Fruit fly (Drosophila melanogaster) whole organism, pupa: Measurements from ENCODE around the gene CG13449.

Experiments used
- CG12605 ChIP-seq: fragments of 200-800 bp; sonication (Bioruptor generic); IDR thresholded peaks from 2 replicates; pipeline ENCODE4 v1.3.6; 2022; ENCODE audit warnings: missing biosample characterization, missing genetic modification characterization
- CG13204 ChIP-seq: fragments of 200-800 bp; sonication (Bioruptor generic); optimal IDR thresholded peaks from 2 replicates; lab custom pipeline; 2018; ENCODE audit warnings: missing biosample characterization, mild to moderate bottlenecking, missing genetic modification characterization, moderate library complexity
- CG14655 ChIP-seq: fragments of 200-800 bp; sonication (Bioruptor generic); optimal IDR thresholded peaks from 3 replicates; lab custom pipeline; 2017; ENCODE audit warnings: mild to moderate bottlenecking, missing biosample characterization, missing genetic modification reagents, missing genetic modification characterization
- CG15710 ChIP-seq: fragments of 200-800 bp; sonication (Bioruptor generic); optimal IDR thresholded peaks from 2 replicates; lab custom pipeline; 2018; ENCODE audit warnings: missing biosample characterization, mild to moderate bottlenecking, missing genetic modification characterization, moderate library complexity
- CG17806 ChIP-seq: fragments of 200-800 bp; sonication (Bioruptor generic); optimal IDR thresholded peaks from 2 replicates; lab custom pipeline; 2018; ENCODE audit warnings: missing biosample characterization, mild to moderate bottlenecking, missing genetic modification characterization, moderate library complexity
- CG32121 ChIP-seq: fragments of 200-800 bp; sonication (Bioruptor generic); IDR thresholded peaks from 2 replicates; pipeline ENCODE4 v1.3.6; 2022; ENCODE audit warnings: missing biosample characterization, missing genetic modification characterization
- CG4496 ChIP-seq: fragments of 200-800 bp; sonication (Bioruptor generic); IDR thresholded peaks from 3 replicates; pipeline ENCODE4 v1.3.6; 2022; ENCODE audit warnings: missing biosample characterization, missing genetic modification characterization
- CG8159 ChIP-seq: fragments of 200-800 bp; sonication (Bioruptor generic); optimal IDR thresholded peaks from 3 replicates; lab custom pipeline; 2018; ENCODE audit warnings: missing biosample characterization, mild to moderate bottlenecking, missing genetic modification characterization, moderate library complexity
- CG8301 ChIP-seq: fragments of 200-800 bp; sonication (Bioruptor generic); optimal IDR thresholded peaks from 2 replicates; lab custom pipeline; 2018; ENCODE audit warnings: missing biosample characterization, mild to moderate bottlenecking, missing genetic modification characterization
- CG9948 ChIP-seq: fragments of 200-800 bp; sonication (Bioruptor generic); optimal IDR thresholded peaks from 2 replicates; lab custom pipeline; 2018; ENCODE audit warnings: missing biosample characterization, mild to moderate bottlenecking, missing genetic modification characterization, moderate library complexity
- D1 ChIP-seq: fragments of 200-800 bp; sonication (Bioruptor generic); optimal IDR thresholded peaks from 2 replicates; lab custom pipeline; 2018; ENCODE audit warnings: missing biosample characterization, mild to moderate bottlenecking, missing genetic modification characterization, moderate library complexity
- EcR ChIP-seq: fragments of 200-800 bp; sonication (Bioruptor generic); optimal IDR thresholded peaks from 3 replicates; lab custom pipeline; 2019; ENCODE audit warnings: missing biosample characterization, missing genetic modification characterization, mild to moderate bottlenecking, moderate library complexity, missing genetic modification reagents
- Ets98B ChIP-seq: fragments of 200-800 bp; sonication (Bioruptor generic); IDR thresholded peaks from 2 replicates; pipeline ENCODE4 v1.3.6; 2022; ENCODE audit warnings: missing biosample characterization, missing genetic modification characterization
- Pif1A ChIP-seq: fragments of 200-800 bp; sonication (Bioruptor generic); optimal IDR thresholded peaks from 3 replicates; lab custom pipeline; 2016; ENCODE audit warnings: missing biosample characterization, missing genetic modification characterization
- Pif1B ChIP-seq: fragments of 200-800 bp; sonication (Bioruptor generic); optimal IDR thresholded peaks from 3 replicates; lab custom pipeline; 2016; ENCODE audit warnings: missing biosample characterization, missing genetic modification characterization
- Snoo ChIP-seq: fragments of 200-800 bp; sonication (Bioruptor generic); optimal IDR thresholded peaks from 3 replicates; lab custom pipeline; 2017; ENCODE audit warnings: missing biosample characterization, mild to moderate bottlenecking, missing genetic modification characterization, inconsistent platforms
- gl ChIP-seq: fragments of 200-800 bp; sonication (Bioruptor generic); optimal IDR thresholded peaks from 2 replicates; lab custom pipeline; 2018; ENCODE audit warnings: missing biosample characterization, mild to moderate bottlenecking, missing genetic modification characterization
- rn ChIP-seq: fragments of 200-800 bp; sonication (Bioruptor generic); IDR thresholded peaks from 2 replicates; pipeline ENCODE4 v1.3.6; 2022; ENCODE audit warnings: missing biosample characterization, missing genetic modification characterization

The CG13449 gene

DNA sequence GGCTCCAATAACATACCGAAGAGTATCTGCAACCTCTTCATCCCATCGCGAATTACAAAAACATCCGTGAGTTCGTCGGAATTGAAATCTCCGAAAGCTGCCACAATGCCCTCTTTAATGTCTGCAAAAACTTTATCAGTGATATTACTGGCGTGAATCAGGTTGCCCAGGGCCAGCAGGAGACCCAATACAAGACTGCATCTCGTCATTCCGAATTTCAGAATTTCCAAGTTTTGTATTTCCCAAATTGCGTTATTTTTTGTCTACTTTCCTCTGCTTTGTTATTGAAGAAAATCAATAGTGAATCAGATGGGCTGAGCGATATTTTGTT is 49.9 kb downstream of the CG13449 start:
- TF ChIP-seq Ets98B (GFP tag; lab: Robert Waterston, UW) (no peak), CG17806 (tag; lab: Kevin White, UChicago) (no peak), Pif1A (GFP tag; lab: Kevin White, UChicago) (no peak), D1 (tag; lab: Kevin White, UChicago) (no peak), CG32121 (GFP tag; lab: Robert Waterston, UW) (no peak), CG8159 (tag; lab: Kevin White, UChicago) (no peak), CG13204 (GFP tag; lab: Kevin White, UChicago) (no peak), EcR (GFP tag; lab: Kevin White, UChicago) (no peak), rn (no peak), CG9948 (tag; lab: Kevin White, UChicago) (no peak), CG8301 (tag; lab: Kevin White, UChicago) (no peak), CG12605 (GFP tag; lab: Robert Waterston, UW) (no peak), Pif1B (GFP tag; lab: Kevin White, UChicago) (no peak), CG15710 (no peak), gl (no peak), Snoo (no peak), CG14655 (no peak), CG4496 (no peak; the same call in 2 of the 3 replicates)
